Worm (Caenorhabditis elegans): Measurements from ENCODE around the gene disl-2.

- TF ChIP-seq lin-15B (tag; optimal IDR thresholded peaks at IDR 0.05) (no peak), hlh-30 (tag; optimal IDR thresholded peaks at IDR 0.05; ENCODE audit: insufficient read depth) (no peak), nhr-25 (tag; optimal IDR thresholded peaks at IDR 0.05; ENCODE audit: borderline replicate concordance, insufficient read depth) (no peak), hmg-1.1 (GFP tag; IDR thresholded peaks at IDR 0.05) (no peak), R02D3.7 (tag; optimal IDR thresholded peaks at IDR 0.05) (no peak), nhr-237 (tag; optimal IDR thresholded peaks at IDR 0.05) (no peak)
These were observed 35.9 kb downstream of the disl-2 start, which contains the start of the genes R02F2.6 and R02F2.5 for ce11 chrIII:5478824-5479368.
